ENCODE assay signal across 1 fruit fly cellular context in the genomic region with DNA sequence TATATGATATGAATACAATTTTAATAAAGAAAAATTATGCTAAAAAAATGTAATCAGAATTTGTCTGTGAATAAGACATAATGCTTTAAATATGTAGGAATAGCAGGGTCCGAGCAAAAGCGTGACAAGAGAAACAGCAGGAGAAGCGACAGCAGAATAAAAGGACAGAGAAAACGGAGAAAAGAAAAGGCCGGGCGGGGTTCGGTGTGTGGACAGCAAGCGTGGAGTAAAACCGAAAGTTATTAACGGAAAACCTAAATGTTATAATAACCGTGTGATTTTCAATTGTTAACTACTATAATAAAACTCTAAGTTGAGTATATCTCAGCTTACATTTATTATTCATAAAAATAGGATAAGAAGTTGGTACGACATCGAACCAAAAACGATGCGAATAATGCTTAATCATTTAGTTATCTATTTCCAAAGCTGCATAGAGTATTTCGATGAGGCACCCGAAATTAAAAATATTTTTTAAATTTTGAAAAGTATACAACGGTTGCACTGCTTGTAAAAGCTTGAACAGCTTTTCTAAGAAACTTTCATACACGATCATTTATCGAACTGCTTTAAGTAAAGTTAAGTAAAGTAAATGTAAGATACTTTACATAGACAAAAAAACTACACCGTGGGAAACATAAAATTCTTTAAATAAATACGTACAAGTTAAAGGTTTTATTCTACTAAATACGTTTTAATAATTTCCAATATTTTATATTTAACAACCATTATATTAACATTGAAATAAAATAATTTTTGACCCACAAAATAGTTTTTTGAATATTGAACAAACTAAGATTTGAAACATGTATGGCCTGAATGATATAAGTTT.
TF ChIP-seq lines count a peak whose summit lies in the region.

No protein-coding gene starts in this region.

TF ChIP-seq in whole organism, embryonic, 481 proteins besides CTCF, POLR2A, EP300 and RAD21 (continued from another document):
- peak in 1 of 2 experiments; percentile 2 for TF ChIP-seq bsh (GFP tag; optimal IDR thresholded peaks at IDR 0.05; lab: Kevin White, UChicago)
- no peak for TF ChIP-seq YL-1 (GFP tag; optimal IDR thresholded peaks at IDR 0.05; lab: Kevin White, UChicago)
- TF ChIP-seq CG7963 (GFP tag; IDR thresholded peaks at IDR 0.05; lab: Robert Waterston, UW; ENCODE audit: partially characterized antibody) = no peak
- TF ChIP-seq Bgb (GFP tag; IDR thresholded peaks at IDR 0.05; lab: Robert Waterston, UW; ENCODE audit: partially characterized antibody) = 0 out of 2 replicates have a peak, but pooled peaks have one; percentile 47
- TF ChIP-seq Dek (tag; optimal IDR thresholded peaks at IDR 0.05; lab: Kevin White, UChicago) = peak; percentile 0
- TF ChIP-seq corto (GFP tag; optimal IDR thresholded peaks at IDR 0.05; lab: Kevin White, UChicago) = peak; percentile 64
- peak; percentile 19 for TF ChIP-seq Blimp-1 (GFP tag; optimal IDR thresholded peaks at IDR 0.05; lab: Kevin White, UChicago)
- peak; percentile 60 for TF ChIP-seq lbe (GFP tag; optimal IDR thresholded peaks at IDR 0.05; lab: Kevin White, UChicago)
- TF ChIP-seq Sox102F (GFP tag; optimal IDR thresholded peaks at IDR 0.05; lab: Kevin White, UChicago) = peak; percentile 2
- TF ChIP-seq oc (tag; optimal IDR thresholded peaks at IDR 0.05; lab: Kevin White, UChicago) = no peak
- no peak for TF ChIP-seq pho (GFP tag; optimal IDR thresholded peaks at IDR 0.05; lab: Kevin White, UChicago)
- peak; percentile 23 for TF ChIP-seq CG15514 (GFP tag; optimal IDR thresholded peaks at IDR 0.05; lab: Kevin White, UChicago)
- TF ChIP-seq sens (GFP tag; lab: Kevin White, UChicago) = peak; percentile 45
- no peak for TF ChIP-seq schlank (tag; optimal IDR thresholded peaks at IDR 0.05; lab: Kevin White, UChicago)
- peak; percentile 41; the same call in 1 of the 2 replicates for TF ChIP-seq E2f2 (GFP tag; IDR thresholded peaks at IDR 0.05; lab: Robert Waterston, UW)
- TF ChIP-seq CG12391 (tag; optimal IDR thresholded peaks at IDR 0.05; lab: Kevin White, UChicago) = peak; percentile 27
- peak; percentile 15 for TF ChIP-seq Hmr (GFP tag; optimal IDR thresholded peaks at IDR 0.05; lab: Kevin White, UChicago)
- peak; percentile 50 for TF ChIP-seq HmgZ (tag; optimal IDR thresholded peaks at IDR 0.05; lab: Kevin White, UChicago)
- peak; percentile 22 for TF ChIP-seq CG11504 (tag; optimal IDR thresholded peaks at IDR 0.05; lab: Kevin White, UChicago)
- no peak for TF ChIP-seq zf30C (GFP tag; optimal IDR thresholded peaks at IDR 0.05; lab: Kevin White, UChicago)
- TF ChIP-seq pan (optimal IDR thresholded peaks at IDR 0.05; lab: Kevin White, UChicago) = no peak
- peak in 1 of 2 experiments; percentile 21 for TF ChIP-seq pan (GFP tag; optimal IDR thresholded peaks at IDR 0.05 in 1 of 2, IDR thresholded peaks at IDR 0.05 in 1 of 2)
- TF ChIP-seq NC2α (GFP tag; optimal IDR thresholded peaks at IDR 0.05; lab: Kevin White, UChicago) = no peak
- TF ChIP-seq ken (GFP tag; IDR thresholded peaks at IDR 0.05; lab: Robert Waterston, UW) = no peak
- TF ChIP-seq gem (tag; optimal IDR thresholded peaks at IDR 0.05; lab: Kevin White, UChicago) = peak; percentile 44
- peak; percentile 17 for TF ChIP-seq CG7839 (tag; optimal IDR thresholded peaks at IDR 0.05; lab: Kevin White, UChicago)
- TF ChIP-seq odd (GFP tag; optimal IDR thresholded peaks at IDR 0.05; lab: Kevin White, UChicago) = no peak
- peak; percentile 0 for TF ChIP-seq dmrt99B (tag; optimal IDR thresholded peaks at IDR 0.05; lab: Kevin White, UChicago)
- TF ChIP-seq CoRest (tag; optimal IDR thresholded peaks at IDR 0.05; lab: Kevin White, UChicago) = peak; percentile 7
